Worm (Caenorhabditis elegans) whole organism, late embryonic: ENCODE data around the gene cat-1.

Experiments
- C08G9.2 ChIP-seq: sonication (generic microtip); optimal IDR thresholded peaks from 2 replicates; lab custom pipeline; 2016; ENCODE audit warnings: mild to moderate bottlenecking, missing genetic modification characterization, moderate library complexity, missing compliant biosample characterization
- ceh-6 ChIP-seq: fragments of 200-800 bp; sonication (Bioruptor generic); optimal IDR thresholded peaks from 2 replicates; lab custom pipeline; 2018; ENCODE audit warnings: mild to moderate bottlenecking, missing genetic modification characterization, missing compliant biosample characterization
- dve-1 ChIP-seq: sonication (generic microtip); optimal IDR thresholded peaks from 2 replicates; lab custom pipeline; 2017; ENCODE audit warnings: antibody characterized with exemption, mild to moderate bottlenecking, missing genetic modification characterization, missing compliant biosample characterization
- elt-2 ChIP-seq: sonication (generic microtip); optimal IDR thresholded peaks from 2 replicates; lab custom pipeline; 2016; ENCODE audit warnings: missing genetic modification reagents, missing genetic modification characterization, missing compliant biosample characterization
- hlh-13 ChIP-seq: fragments of 200-800 bp; sonication (Bioruptor generic); optimal IDR thresholded peaks from 2 replicates; lab custom pipeline; 2018; ENCODE audit warnings: mild to moderate bottlenecking, missing genetic modification characterization, missing compliant biosample characterization
- hlh-30 ChIP-seq: sonication (generic microtip); optimal IDR thresholded peaks from 2 replicates; lab custom pipeline; 2017; ENCODE audit warnings: antibody characterized with exemption, missing genetic modification characterization, missing compliant biosample characterization; ENCODE audit not compliant: insufficient read depth
- mec-3 ChIP-seq: sonication (generic microtip); optimal IDR thresholded peaks from 2 replicates; lab custom pipeline; 2016; ENCODE audit warnings: borderline replicate concordance, missing genetic modification characterization, missing compliant biosample characterization
- nfya-1 ChIP-seq: sonication (generic microtip); optimal IDR thresholded peaks from 2 replicates; lab custom pipeline; 2017; ENCODE audit warnings: missing genetic modification characterization, mild to moderate bottlenecking, missing compliant biosample characterization, antibody characterized with exemption, moderate library complexity
- nhr-11 ChIP-seq: fragments of 150-350 bp; optimal IDR thresholded peaks from 2 replicates; lab custom pipeline; 2014; ENCODE audit warnings: missing biosample characterization, missing genetic modification characterization
- pqm-1 ChIP-seq: sonication (generic microtip); optimal IDR thresholded peaks from 2 replicates; lab custom pipeline; 2016; ENCODE audit warnings: missing genetic modification characterization, missing compliant biosample characterization
- sox-4 ChIP-seq: sonication (generic microtip); optimal IDR thresholded peaks from 2 replicates; lab custom pipeline; 2017; ENCODE audit warnings: mild to moderate bottlenecking, missing genetic modification characterization, inconsistent platforms, missing compliant biosample characterization
- ttx-3 ChIP-seq: sonication (generic microtip); optimal IDR thresholded peaks from 2 replicates; lab custom pipeline; 2016; ENCODE audit warnings: missing genetic modification reagents, missing genetic modification characterization, missing compliant biosample characterization
- unc-55 ChIP-seq: sonication (generic microtip); optimal IDR thresholded peaks from 2 replicates; lab custom pipeline; 2017; ENCODE audit warnings: missing biosample characterization, missing genetic modification reagents, missing genetic modification characterization
- zip-5 ChIP-seq: sonication (generic microtip); optimal IDR thresholded peaks from 2 replicates; lab custom pipeline; 2016; ENCODE audit warnings: missing genetic modification characterization, missing compliant biosample characterization

- TF ChIP-seq dve-1 (tag; lab: Kevin White, UChicago) (no peak), ttx-3 (tag; lab: Kevin White, UChicago) (no peak), sox-4 (tag; lab: Kevin White, UChicago) (no peak), hlh-13 (no peak), pqm-1 (tag; lab: Kevin White, UChicago) (no peak), nhr-11 (tag; lab: Kevin White, UChicago) (no peak), ceh-6 (GFP tag; lab: Kevin White, UChicago) (no peak), nfya-1 (tag; lab: Kevin White, UChicago) (no peak), mec-3 (tag; lab: Kevin White, UChicago) (no peak), hlh-30 (tag; lab: Kevin White, UChicago) (no peak), unc-55 (GFP tag; lab: Kevin White, UChicago) (no peak), C08G9.2 (no peak), zip-5 (no peak), elt-2 (tag; lab: Kevin White, UChicago) (no peak)
Measured at ce11 chrX:5715369-5715768, 4.8 kb upstream of the cat-1 start.
